Worm (Caenorhabditis elegans) whole organism, L4 larva: Measurements from ENCODE around the gene tmed-1.

Experiments
- D1046.2 ChIP-seq: fragments of 200-800 bp; sonication (Bioruptor generic); IDR thresholded peaks from 2 replicates; pipeline ENCODE4 v1.3.6; 2022; ENCODE audit warnings: missing genetic modification characterization, missing compliant biosample characterization
- F26F4.8 ChIP-seq: fragments of 200-800 bp; sonication (Bioruptor generic); conservative IDR thresholded peaks from 2 replicates; pipeline ENCODE4 v1.3.6; 2022; ENCODE audit warnings: missing genetic modification characterization, missing compliant biosample characterization
- F49E8.2 ChIP-seq: sonication (generic microtip); optimal IDR thresholded peaks from 2 replicates; lab custom pipeline; 2016; ENCODE audit warnings: missing compliant biosample characterization, mild to moderate bottlenecking, missing genetic modification characterization, borderline replicate concordance
- T26A8.4 ChIP-seq: fragments of 200-800 bp; sonication (Bioruptor generic); IDR thresholded peaks from 2 replicates; pipeline ENCODE4 v1.3.6; 2022; ENCODE audit warnings: missing genetic modification characterization, missing compliant biosample characterization
- Y105C5A.15 ChIP-seq: fragments of 200-800 bp; sonication (Bioruptor generic); IDR thresholded peaks from 2 replicates; pipeline ENCODE4 v1.3.6; 2022; ENCODE audit warnings: missing genetic modification characterization, missing compliant biosample characterization
- Y5F2A.4 ChIP-seq: fragments of 200-800 bp; sonication (Bioruptor generic); optimal IDR thresholded peaks from 2 replicates; lab custom pipeline; 2018; ENCODE audit warnings: mild to moderate bottlenecking, missing genetic modification characterization, missing compliant biosample characterization
- ZK337.2 ChIP-seq: fragments of 200-800 bp; sonication (Bioruptor generic); IDR thresholded peaks from 2 replicates; pipeline ENCODE4 v1.3.6; 2022; ENCODE audit warnings: missing genetic modification reagents, missing genetic modification characterization, missing compliant biosample characterization
- aly-2 ChIP-seq: sonication (generic microtip); optimal IDR thresholded peaks from 2 replicates; lab custom pipeline; 2018; ENCODE audit warnings: missing biosample characterization, missing genetic modification characterization
- cey-2 ChIP-seq: sonication (generic microtip); optimal IDR thresholded peaks from 3 replicates; lab custom pipeline; 2017; ENCODE audit warnings: missing genetic modification characterization, mild to moderate bottlenecking, missing compliant biosample characterization, antibody characterized with exemption, borderline replicate concordance; ENCODE audit not compliant: insufficient read depth
- daf-8 ChIP-seq: fragments of 200-800 bp; sonication (Bioruptor generic); IDR thresholded peaks from 2 replicates; pipeline ENCODE4 v1.3.6; 2022; ENCODE audit warnings: missing genetic modification characterization, missing compliant biosample characterization
- dmd-9 ChIP-seq: fragments of 200-800 bp; sonication (Bioruptor generic); IDR thresholded peaks from 2 replicates; pipeline ENCODE4 v1.3.6; 2022; ENCODE audit warnings: missing genetic modification reagents, missing genetic modification characterization, missing compliant biosample characterization
- dpl-1 ChIP-seq: fragments of 150-350 bp; optimal IDR thresholded peaks from 2 replicates; lab custom pipeline; 2014; ENCODE audit warnings: missing biosample characterization, missing genetic modification reagents, missing genetic modification characterization
- fkh-10 ChIP-seq: fragments of 150-350 bp; optimal IDR thresholded peaks from 2 replicates; lab custom pipeline; 2014; ENCODE audit warnings: missing biosample characterization, missing genetic modification reagents, missing genetic modification characterization
- hlh-11 ChIP-seq: fragments of 200-800 bp; sonication (Bioruptor generic); optimal IDR thresholded peaks from 2 replicates; lab custom pipeline; 2018; ENCODE audit warnings: mild to moderate bottlenecking, missing genetic modification characterization, missing compliant biosample characterization
- hlh-30 ChIP-seq: sonication (generic microtip); optimal IDR thresholded peaks from 2 replicates; lab custom pipeline; 2017; ENCODE audit warnings: antibody characterized with exemption, mild to moderate bottlenecking, missing genetic modification characterization, missing compliant biosample characterization; ENCODE audit not compliant: insufficient read depth
- lim-7 ChIP-seq: fragments of 200-800 bp; sonication (Bioruptor generic); IDR thresholded peaks from 2 replicates; pipeline ENCODE4 v1.3.6; 2022; ENCODE audit warnings: missing genetic modification characterization, missing compliant biosample characterization
- lin-15B ChIP-seq: fragments of 150-350 bp; sonication (generic microtip); optimal IDR thresholded peaks from 3 replicates; lab custom pipeline; 2014; ENCODE audit warnings: missing biosample characterization, missing genetic modification characterization
- lin-38 ChIP-seq: fragments of 200-800 bp; sonication (Bioruptor generic); IDR thresholded peaks from 2 replicates; pipeline ENCODE4 v1.3.6; 2022; ENCODE audit warnings: missing genetic modification reagents, missing genetic modification characterization, missing compliant biosample characterization
- lir-3 ChIP-seq: sonication (generic microtip); optimal IDR thresholded peaks from 2 replicates; lab custom pipeline; 2016; ENCODE audit warnings: mild to moderate bottlenecking, missing genetic modification characterization, missing compliant biosample characterization
- mdl-1 ChIP-seq, 2 experiments: fragments of 150-350 bp in 1 of 2; sonication (generic microtip) in 1 of 2; optimal IDR thresholded peaks; 2 replicates each; lab custom pipeline; 2014 to 2017; ENCODE audit warnings: missing biosample characterization in 2 of 2, missing genetic modification characterization in 2 of 2
- mep-1 ChIP-seq: fragments of 150-350 bp; sonication (generic microtip); optimal IDR thresholded peaks from 3 replicates; lab custom pipeline; 2014; ENCODE audit warnings: missing biosample characterization, missing genetic modification characterization
- mxl-2 ChIP-seq: fragments of 200-800 bp; sonication (Bioruptor generic); conservative IDR thresholded peaks from 2 replicates; pipeline ENCODE4 v1.3.6; 2022; ENCODE audit warnings: missing genetic modification reagents, missing genetic modification characterization, missing compliant biosample characterization
- mxl-3 ChIP-seq: fragments of 200-800 bp; sonication (Bioruptor generic); optimal IDR thresholded peaks from 2 replicates; lab custom pipeline; 2018; ENCODE audit warnings: mild to moderate bottlenecking, missing genetic modification characterization, missing compliant biosample characterization
- nhr-10 ChIP-seq: fragments of 150-350 bp; optimal IDR thresholded peaks from 2 replicates; lab custom pipeline; 2014; ENCODE audit warnings: missing biosample characterization, missing genetic modification characterization
- nhr-25 ChIP-seq: sonication (generic microtip); optimal IDR thresholded peaks from 2 replicates; lab custom pipeline; 2017; ENCODE audit warnings: missing genetic modification characterization, mild to moderate bottlenecking, missing compliant biosample characterization, antibody characterized with exemption, moderate library complexity, borderline replicate concordance; ENCODE audit not compliant: insufficient read depth
- nhr-28 ChIP-seq: fragments of 150-350 bp; optimal IDR thresholded peaks from 2 replicates; lab custom pipeline; 2014; ENCODE audit warnings: missing biosample characterization, missing genetic modification characterization
- nhr-48 ChIP-seq: sonication (generic microtip); optimal IDR thresholded peaks from 2 replicates; lab custom pipeline; 2016; ENCODE audit warnings: mild to moderate bottlenecking, missing genetic modification characterization, missing compliant biosample characterization
- nhr-6 ChIP-seq: fragments of 150-350 bp; optimal IDR thresholded peaks from 2 replicates; lab custom pipeline; 2014; ENCODE audit warnings: missing biosample characterization, missing genetic modification characterization
- nhr-76 ChIP-seq: fragments of 150-350 bp; optimal IDR thresholded peaks from 2 replicates; lab custom pipeline; 2014; ENCODE audit warnings: missing biosample characterization, missing genetic modification characterization
- nhr-77 ChIP-seq: fragments of 150-350 bp; optimal IDR thresholded peaks from 2 replicates; lab custom pipeline; 2014; ENCODE audit warnings: missing biosample characterization, missing genetic modification characterization
- pha-4 ChIP-seq, 2 experiments: fragments of 150-350 bp in 1 of 2; fragments of 200-800 bp in 1 of 2; sonication (Bioruptor generic) in 1 of 2; IDR thresholded peaks in 1 of 2; optimal IDR thresholded peaks in 1 of 2; 2 replicates each; pipeline versions ENCODE4 v1.3.6 to Lab custom; 2014 to 2022; ENCODE audit warnings: missing genetic modification characterization in 2 of 2, missing genetic modification reagents in 2 of 2, missing biosample characterization in 1 of 2, missing compliant biosample characterization in 1 of 2
- php-3 ChIP-seq: fragments of 200-800 bp; sonication (Bioruptor generic); IDR thresholded peaks from 2 replicates; pipeline ENCODE4 v1.3.6; 2022; ENCODE audit warnings: missing genetic modification reagents, missing genetic modification characterization, missing compliant biosample characterization
- saeg-2 ChIP-seq: fragments of 200-800 bp; sonication (Bioruptor generic); IDR thresholded peaks from 2 replicates; pipeline ENCODE4 v1.3.6; 2022; ENCODE audit warnings: missing genetic modification reagents, missing genetic modification characterization, missing compliant biosample characterization
- sdz-12 ChIP-seq: fragments of 200-800 bp; sonication (Bioruptor generic); optimal IDR thresholded peaks from 2 replicates; lab custom pipeline; 2018; ENCODE audit warnings: mild to moderate bottlenecking, missing genetic modification characterization, missing compliant biosample characterization
- set-16 ChIP-seq: fragments of 200-800 bp; sonication (Bioruptor generic); IDR thresholded peaks from 2 replicates; pipeline ENCODE4 v1.3.6; 2022; ENCODE audit warnings: missing genetic modification reagents, missing genetic modification characterization, missing compliant biosample characterization
- unc-130 ChIP-seq: sonication (generic microtip); optimal IDR thresholded peaks from 2 replicates; lab custom pipeline; 2016; ENCODE audit warnings: missing genetic modification reagents, missing genetic modification characterization, missing compliant biosample characterization
- unc-39 ChIP-seq: sonication (generic microtip); optimal IDR thresholded peaks from 2 replicates; lab custom pipeline; 2017; ENCODE audit warnings: missing biosample characterization, missing genetic modification characterization
- unc-62 ChIP-seq, 3 experiments: fragments of 150-350 bp in 1 of 3; sonication (generic microtip); optimal IDR thresholded peaks in 2 of 3; peaks in 1 of 3; 1 replicate in 1 of 3; 2 replicates in 2 of 3; lab custom pipeline; 2014 to 2017; ENCODE audit warnings: missing biosample characterization in 3 of 3, missing genetic modification characterization in 3 of 3, missing genetic modification reagents in 3 of 3, missing genotype in 1 of 3
- zfp-3 ChIP-seq: fragments of 200-800 bp; sonication (Bioruptor generic); conservative IDR thresholded peaks from 2 replicates; pipeline ENCODE4 v1.3.6; 2022; ENCODE audit warnings: missing genetic modification reagents, missing genetic modification characterization, missing compliant biosample characterization

tmed-1 gene

DNA sequence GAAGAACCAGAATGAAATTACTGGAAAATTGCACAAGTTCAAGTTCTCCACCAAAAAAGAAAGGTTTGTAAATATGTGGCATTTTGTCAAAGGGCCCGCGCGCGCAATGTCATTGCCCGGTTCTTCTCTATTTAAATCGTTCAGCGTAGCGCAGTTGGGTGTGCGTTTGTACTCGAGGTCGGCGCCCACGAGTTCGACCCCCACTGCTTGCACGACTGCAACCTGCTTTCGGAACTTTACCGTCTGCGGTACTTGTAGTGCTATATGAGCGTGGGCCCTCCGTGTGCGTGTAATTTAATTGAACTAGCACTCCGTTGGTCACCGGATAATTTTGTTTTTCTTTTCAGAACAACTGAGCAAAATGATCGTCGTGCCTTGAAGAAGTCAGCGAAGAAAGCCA lies 8.5 kb upstream of the tmed-1 start (continued):
- TF ChIP-seq nhr-28 (tag; lab: Kevin White, UChicago): no peak
- TF ChIP-seq cey-2: no peak
- peak; percentile 87 for TF ChIP-seq nhr-25 (tag; lab: Kevin White, UChicago)
- peak; percentile 88 for TF ChIP-seq hlh-30
- TF ChIP-seq mep-1: peak; percentile 89
- no peak for TF ChIP-seq unc-39 (tag; lab: Kevin White, UChicago)
- peak; percentile 93 for TF ChIP-seq lim-7 (GFP tag; lab: Robert Waterston, UW)
- peak; percentile 89 for TF ChIP-seq F26F4.8 (GFP tag; lab: Robert Waterston, UW)
- TF ChIP-seq lin-15B (tag; lab: Kevin White, UChicago): no peak
- TF ChIP-seq mxl-2 (GFP tag; lab: Robert Waterston, UW): peak; percentile 66
- peak; percentile 70 for TF ChIP-seq hlh-11 (tag; lab: Kevin White, UChicago)
- no peak for TF ChIP-seq nhr-76 (tag; lab: Kevin White, UChicago)
- peak; percentile 43 for TF ChIP-seq nhr-77 (tag; lab: Kevin White, UChicago)
- peak; percentile 79; the same call in 1 of the 2 replicates for TF ChIP-seq zfp-3 (GFP tag; lab: Robert Waterston, UW)
- peak; percentile 76 for TF ChIP-seq Y5F2A.4 (GFP tag; lab: Kevin White, UChicago)
- TF ChIP-seq fkh-10 (GFP tag; lab: Kevin White, UChicago): no peak
- peak; percentile 71 for TF ChIP-seq unc-130 (GFP tag; lab: Kevin White, UChicago)
- peak; percentile 84 for TF ChIP-seq mxl-3 (GFP tag; lab: Kevin White, UChicago)
- peak; percentile 92 for TF ChIP-seq D1046.2 (GFP tag; lab: Robert Waterston, UW)
- TF ChIP-seq sdz-12 (GFP tag; lab: Kevin White, UChicago): peak; percentile 75
- TF ChIP-seq T26A8.4 (GFP tag; lab: Robert Waterston, UW): peak; percentile 84
- TF ChIP-seq ZK337.2 (GFP tag; lab: Robert Waterston, UW): peak; percentile 86
- peak; percentile 68; the same call in 1 of the 2 replicates for TF ChIP-seq dmd-9 (GFP tag; lab: Robert Waterston, UW)
- TF ChIP-seq lir-3 (tag; lab: Kevin White, UChicago): peak; percentile 71
- TF ChIP-seq dpl-1 (GFP tag; lab: Kevin White, UChicago): peak; percentile 48
- peak; percentile 75 for TF ChIP-seq php-3 (GFP tag; lab: Robert Waterston, UW)
- TF ChIP-seq nhr-6 (tag; lab: Kevin White, UChicago): peak; percentile 91
- peak; percentile 51; the same call in 1 of the 2 replicates for TF ChIP-seq saeg-2 (GFP tag; lab: Robert Waterston, UW)
- peak; percentile 76 for TF ChIP-seq F49E8.2 (tag; lab: Kevin White, UChicago)
- no peak for TF ChIP-seq unc-62 (GFP tag; optimal IDR thresholded peaks at IDR 0.05 in 1 of 2; lab: Kevin White, UChicago)
- TF ChIP-seq unc-62 (tag; optimal IDR thresholded peaks at IDR 0.05; lab: Kevin White, UChicago): no peak
- peak; percentile 47; the same call in 1 of the 2 replicates for TF ChIP-seq daf-8
- peak; percentile 14 for TF ChIP-seq aly-2 (tag; lab: Kevin White, UChicago)
- TF ChIP-seq set-16 (GFP tag; lab: Robert Waterston, UW): peak; percentile 67
- peak; percentile 94 for TF ChIP-seq Y105C5A.15
- TF ChIP-seq lin-38 (GFP tag; lab: Robert Waterston, UW): peak; percentile 88
- peak; percentile 69 for TF ChIP-seq nhr-48 (tag; lab: Kevin White, UChicago)
- TF ChIP-seq mdl-1 (tag; optimal IDR thresholded peaks at IDR 0.05; lab: Kevin White, UChicago): peak in 1 of 2 experiments; percentile 43
- no peak for TF ChIP-seq nhr-10 (tag; lab: Kevin White, UChicago)

DNA sequence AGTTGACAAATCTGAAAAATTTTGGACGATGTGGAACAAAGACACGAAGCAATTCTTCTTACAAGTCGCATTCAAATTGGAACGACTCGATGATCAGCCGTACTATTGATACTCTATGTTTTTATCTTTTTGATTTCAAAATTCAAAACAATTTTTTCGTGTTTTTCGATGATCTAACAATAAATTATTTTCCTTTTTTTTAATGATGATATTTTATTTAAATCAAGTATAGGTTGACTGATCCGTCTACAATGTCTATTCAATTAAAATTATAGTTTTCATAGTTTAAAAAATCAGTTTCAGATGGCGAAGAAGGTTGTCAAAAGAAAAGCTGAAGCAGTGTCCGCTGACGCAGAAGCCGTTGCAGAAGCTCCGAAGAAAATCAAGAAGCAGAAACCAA lies 7.2 kb upstream of the tmed-1 start, which contains the start of gene rbm-34:
Gene rbm-34, plus strand, starts transcription at position 301 of the 400 bp plus-strand sequence.
- TF ChIP-seq pha-4 (GFP tag; IDR thresholded peaks at IDR 0.05; lab: Robert Waterston, UW) (0 out of 2 replicates have a peak, but pooled peaks have one; percentile 41), pha-4 (tag; optimal IDR thresholded peaks at IDR 0.05; lab: Kevin White, UChicago) (no peak), lim-7 (GFP tag; lab: Robert Waterston, UW) (no peak)
